Worm (Caenorhabditis elegans) whole organism, L4 larva: Measurements from ENCODE around the gene R04E5.7.

Experiments
- F44E2.7 ChIP-seq: fragments of 200-800 bp; sonication (Bioruptor generic); IDR thresholded peaks from 2 replicates; pipeline ENCODE4 v2.1.2; 2022; ENCODE audit warnings: missing genetic modification characterization, missing compliant biosample characterization
- Y105C5A.15 ChIP-seq: fragments of 200-800 bp; sonication (Bioruptor generic); IDR thresholded peaks from 2 replicates; pipeline ENCODE4 v1.3.6; 2022; ENCODE audit warnings: missing genetic modification characterization, missing compliant biosample characterization
- aly-2 ChIP-seq: sonication (generic microtip); optimal IDR thresholded peaks from 2 replicates; lab custom pipeline; 2018; ENCODE audit warnings: missing biosample characterization, missing genetic modification characterization
- ama-1 ChIP-seq: fragments of 150-350 bp; optimal IDR thresholded peaks from 2 replicates; lab custom pipeline; 2014; ENCODE audit warnings: inconsistent platforms, mixed read lengths
- arid-1 ChIP-seq: fragments of 200-800 bp; sonication (Bioruptor generic); conservative IDR thresholded peaks from 2 replicates; pipeline ENCODE4 v1.3.6; 2022; ENCODE audit warnings: missing genetic modification reagents, missing genetic modification characterization, missing compliant biosample characterization
- cey-2 ChIP-seq: sonication (generic microtip); optimal IDR thresholded peaks from 3 replicates; lab custom pipeline; 2017; ENCODE audit warnings: missing genetic modification characterization, mild to moderate bottlenecking, missing compliant biosample characterization, antibody characterized with exemption, borderline replicate concordance; ENCODE audit not compliant: insufficient read depth
- ctbp-1 ChIP-seq: fragments of 200-800 bp; sonication (Bioruptor generic); IDR thresholded peaks from 2 replicates; pipeline ENCODE4 v1.3.6; 2022; ENCODE audit warnings: missing genetic modification reagents, missing genetic modification characterization, missing compliant biosample characterization
- daf-16 ChIP-seq, 3 experiments: sonication (generic microtip); optimal IDR thresholded peaks; 2 replicates each; lab custom pipeline; 2016 to 2017; ENCODE audit warnings: missing genetic modification characterization in 3 of 3, missing genetic modification reagents in 3 of 3, mild to moderate bottlenecking in 2 of 3, missing compliant biosample characterization in 2 of 3, missing biosample characterization in 1 of 3, moderate library complexity in 1 of 3
- dmd-6 ChIP-seq: fragments of 200-800 bp; sonication (Bioruptor generic); IDR thresholded peaks from 2 replicates; pipeline ENCODE4 v1.3.6; 2022; ENCODE audit warnings: missing genetic modification reagents, missing genetic modification characterization, missing compliant biosample characterization
- dve-1 ChIP-seq: sonication (generic microtip); optimal IDR thresholded peaks from 2 replicates; lab custom pipeline; 2017; ENCODE audit warnings: antibody characterized with exemption, mild to moderate bottlenecking, missing genetic modification characterization, missing compliant biosample characterization; ENCODE audit not compliant: insufficient read depth
- fos-1 ChIP-seq: fragments of 150-350 bp; optimal IDR thresholded peaks from 2 replicates; lab custom pipeline; 2014; ENCODE audit warnings: missing biosample characterization, missing genetic modification characterization
- gei-8 ChIP-seq: fragments of 200-800 bp; sonication (Bioruptor generic); optimal IDR thresholded peaks from 2 replicates; lab custom pipeline; 2018; ENCODE audit warnings: mild to moderate bottlenecking, missing genetic modification characterization, missing compliant biosample characterization
- hlh-11 ChIP-seq: fragments of 200-800 bp; sonication (Bioruptor generic); optimal IDR thresholded peaks from 2 replicates; lab custom pipeline; 2018; ENCODE audit warnings: mild to moderate bottlenecking, missing genetic modification characterization, missing compliant biosample characterization
- hlh-30 ChIP-seq: sonication (generic microtip); optimal IDR thresholded peaks from 2 replicates; lab custom pipeline; 2017; ENCODE audit warnings: antibody characterized with exemption, mild to moderate bottlenecking, missing genetic modification characterization, missing compliant biosample characterization; ENCODE audit not compliant: insufficient read depth
- hmg-1.1 ChIP-seq: fragments of 200-800 bp; sonication (Bioruptor generic); IDR thresholded peaks from 2 replicates; pipeline ENCODE4 v1.3.6; 2022; ENCODE audit warnings: missing genetic modification reagents, missing genetic modification characterization, missing compliant biosample characterization
- lim-7 ChIP-seq: fragments of 200-800 bp; sonication (Bioruptor generic); IDR thresholded peaks from 2 replicates; pipeline ENCODE4 v1.3.6; 2022; ENCODE audit warnings: missing genetic modification characterization, missing compliant biosample characterization
- lin-15B ChIP-seq: fragments of 150-350 bp; sonication (generic microtip); optimal IDR thresholded peaks from 3 replicates; lab custom pipeline; 2014; ENCODE audit warnings: missing biosample characterization, missing genetic modification characterization
- lin-38 ChIP-seq: fragments of 200-800 bp; sonication (Bioruptor generic); IDR thresholded peaks from 2 replicates; pipeline ENCODE4 v1.3.6; 2022; ENCODE audit warnings: missing genetic modification reagents, missing genetic modification characterization, missing compliant biosample characterization
- lsy-2 ChIP-seq, 2 experiments: fragments of 150-350 bp in 1 of 2; sonication (generic microtip) in 1 of 2; optimal IDR thresholded peaks; 2 replicates each; lab custom pipeline; 2014 to 2017; ENCODE audit warnings: missing biosample characterization in 2 of 2, missing genetic modification characterization in 2 of 2
- mdl-1 ChIP-seq, 2 experiments: fragments of 150-350 bp in 1 of 2; sonication (generic microtip) in 1 of 2; optimal IDR thresholded peaks; 2 replicates each; lab custom pipeline; 2014 to 2017; ENCODE audit warnings: missing biosample characterization in 2 of 2, missing genetic modification characterization in 2 of 2
- mep-1 ChIP-seq: fragments of 150-350 bp; sonication (generic microtip); optimal IDR thresholded peaks from 3 replicates; lab custom pipeline; 2014; ENCODE audit warnings: missing biosample characterization, missing genetic modification characterization
- mes-2 ChIP-seq: sonication (generic microtip); optimal IDR thresholded peaks from 2 replicates; lab custom pipeline; 2016; ENCODE audit warnings: missing genotype, mild to moderate bottlenecking, missing genetic modification characterization, missing compliant biosample characterization; ENCODE audit not compliant: poor library complexity, severe bottlenecking
- mxl-3 ChIP-seq: fragments of 200-800 bp; sonication (Bioruptor generic); optimal IDR thresholded peaks from 2 replicates; lab custom pipeline; 2018; ENCODE audit warnings: mild to moderate bottlenecking, missing genetic modification characterization, missing compliant biosample characterization
- nhr-10 ChIP-seq: fragments of 150-350 bp; optimal IDR thresholded peaks from 2 replicates; lab custom pipeline; 2014; ENCODE audit warnings: missing biosample characterization, missing genetic modification characterization
- nhr-102 ChIP-seq: sonication (generic microtip); optimal IDR thresholded peaks from 2 replicates; lab custom pipeline; 2016; ENCODE audit warnings: mild to moderate bottlenecking, missing genetic modification characterization, moderate library complexity, missing compliant biosample characterization
- nhr-11 ChIP-seq: fragments of 150-350 bp; optimal IDR thresholded peaks from 2 replicates; lab custom pipeline; 2014; ENCODE audit warnings: missing biosample characterization, missing genetic modification characterization
- nhr-25 ChIP-seq: sonication (generic microtip); optimal IDR thresholded peaks from 2 replicates; lab custom pipeline; 2017; ENCODE audit warnings: missing genetic modification characterization, mild to moderate bottlenecking, missing compliant biosample characterization, antibody characterized with exemption, moderate library complexity, borderline replicate concordance; ENCODE audit not compliant: insufficient read depth
- nhr-28 ChIP-seq: fragments of 150-350 bp; optimal IDR thresholded peaks from 2 replicates; lab custom pipeline; 2014; ENCODE audit warnings: missing biosample characterization, missing genetic modification characterization
- nhr-41 ChIP-seq: fragments of 200-800 bp; sonication (Bioruptor generic); IDR thresholded peaks from 2 replicates; pipeline ENCODE4 v1.3.6; 2022; ENCODE audit warnings: missing genetic modification reagents, missing genetic modification characterization, missing compliant biosample characterization
- nhr-48 ChIP-seq: sonication (generic microtip); optimal IDR thresholded peaks from 2 replicates; lab custom pipeline; 2016; ENCODE audit warnings: mild to moderate bottlenecking, missing genetic modification characterization, missing compliant biosample characterization
- nhr-6 ChIP-seq: fragments of 150-350 bp; optimal IDR thresholded peaks from 2 replicates; lab custom pipeline; 2014; ENCODE audit warnings: missing biosample characterization, missing genetic modification characterization
- nhr-77 ChIP-seq: fragments of 150-350 bp; optimal IDR thresholded peaks from 2 replicates; lab custom pipeline; 2014; ENCODE audit warnings: missing biosample characterization, missing genetic modification characterization
- php-3 ChIP-seq: fragments of 200-800 bp; sonication (Bioruptor generic); IDR thresholded peaks from 2 replicates; pipeline ENCODE4 v1.3.6; 2022; ENCODE audit warnings: missing genetic modification reagents, missing genetic modification characterization, missing compliant biosample characterization
- set-16 ChIP-seq: fragments of 200-800 bp; sonication (Bioruptor generic); IDR thresholded peaks from 2 replicates; pipeline ENCODE4 v1.3.6; 2022; ENCODE audit warnings: missing genetic modification reagents, missing genetic modification characterization, missing compliant biosample characterization
- spr-1 ChIP-seq: sonication (generic microtip); optimal IDR thresholded peaks from 2 replicates; lab custom pipeline; 2016; ENCODE audit warnings: mild to moderate bottlenecking, missing genetic modification characterization, missing compliant biosample characterization
- unc-62 ChIP-seq, 3 experiments: fragments of 150-350 bp in 1 of 3; sonication (generic microtip); optimal IDR thresholded peaks in 2 of 3; peaks in 1 of 3; 1 replicate in 1 of 3; 2 replicates in 2 of 3; lab custom pipeline; 2014 to 2017; ENCODE audit warnings: missing biosample characterization in 3 of 3, missing genetic modification characterization in 3 of 3, missing genetic modification reagents in 3 of 3, missing genotype in 1 of 3
- vab-7 ChIP-seq: fragments of 200-800 bp; sonication (Bioruptor generic); IDR thresholded peaks from 2 replicates; pipeline ENCODE4 v1.3.6; 2022; ENCODE audit warnings: missing genetic modification reagents, missing genetic modification characterization, missing compliant biosample characterization
- zfp-2 ChIP-seq: sonication (generic microtip); optimal IDR thresholded peaks from 2 replicates; lab custom pipeline; 2016; ENCODE audit warnings: mild to moderate bottlenecking, missing genetic modification characterization, missing compliant biosample characterization
- zfp-3 ChIP-seq: fragments of 200-800 bp; sonication (Bioruptor generic); conservative IDR thresholded peaks from 2 replicates; pipeline ENCODE4 v1.3.6; 2022; ENCODE audit warnings: missing genetic modification reagents, missing genetic modification characterization, missing compliant biosample characterization
- ztf-11 ChIP-seq: fragments of 150-350 bp; optimal IDR thresholded peaks from 2 replicates; lab custom pipeline; 2014; ENCODE audit warnings: missing biosample characterization, missing genetic modification characterization

Gene R04E5.7

ce11 chrX:8754285-8754795, 42.7 kb downstream of the R04E5.7 start:
- TF ChIP-seq ctbp-1 (GFP tag; lab: Robert Waterston, UW) (no peak), mdl-1 (tag; optimal IDR thresholded peaks at IDR 0.05; lab: Kevin White, UChicago) (peak in 1 of 2 experiments; percentile 15), dve-1 (tag; lab: Kevin White, UChicago) (peak; percentile 23), nhr-11 (tag; lab: Kevin White, UChicago) (peak; percentile 10), nhr-28 (tag; lab: Kevin White, UChicago) (peak; percentile 29), daf-16 (GFP tag; optimal IDR thresholded peaks at IDR 0.05; lab: Kevin White, UChicago) (peak in 1 of 2 experiments; percentile 38), daf-16 (tag; optimal IDR thresholded peaks at IDR 0.05; lab: Kevin White, UChicago) (peak; percentile 74), nhr-41 (GFP tag; lab: Robert Waterston, UW) (no peak)

ce11 chrX:8752546-8752945, 44.5 kb downstream of the R04E5.7 start:
- TF ChIP-seq nhr-25 (tag; lab: Kevin White, UChicago) = no peak
- no peak for TF ChIP-seq daf-16 (GFP tag; optimal IDR thresholded peaks at IDR 0.05; lab: Kevin White, UChicago)
- peak; percentile 42 for TF ChIP-seq daf-16 (tag; optimal IDR thresholded peaks at IDR 0.05; lab: Kevin White, UChicago)
- TF ChIP-seq hlh-11 (tag; lab: Kevin White, UChicago) = peak; percentile 52
- TF ChIP-seq vab-7 (GFP tag; lab: Robert Waterston, UW) = no peak
- peak; percentile 80 to 81 for TF ChIP-seq mdl-1 (tag; optimal IDR thresholded peaks at IDR 0.05; lab: Kevin White, UChicago)
- TF ChIP-seq Y105C5A.15 (GFP tag; lab: Robert Waterston, UW) = no peak
- peak; percentile 39 for TF ChIP-seq hlh-30 (tag; lab: Kevin White, UChicago)
- no peak for TF ChIP-seq mes-2 (tag; lab: Kevin White, UChicago)
- TF ChIP-seq dmd-6 (GFP tag; lab: Robert Waterston, UW) = 0 out of 2 replicates have a peak, but pooled peaks have one; percentile 9
- no peak for TF ChIP-seq nhr-6 (tag; lab: Kevin White, UChicago)
- no peak for TF ChIP-seq mep-1 (tag; lab: Kevin White, UChicago)
- TF ChIP-seq ztf-11 (tag; lab: Kevin White, UChicago) = no peak
- TF ChIP-seq mxl-3 (GFP tag; lab: Kevin White, UChicago) = peak; percentile 49
- TF ChIP-seq zfp-3 = no peak
- TF ChIP-seq dve-1 (tag; lab: Kevin White, UChicago) = peak; percentile 54
- peak; percentile 61 for TF ChIP-seq nhr-28 (tag; lab: Kevin White, UChicago)
- TF ChIP-seq gei-8 (GFP tag; lab: Kevin White, UChicago) = no peak
- no peak for TF ChIP-seq spr-1

ce11 chrX:8750660-8751059, 46.4 kb downstream of the R04E5.7 start, which contains the start of gene asns-2:
TSS of gene asns-2 (minus strand) at chrX:8750941.
- TF ChIP-seq ama-1 (lab: Kevin White, UChicago) = peak; percentile 51
- TF ChIP-seq F44E2.7 (GFP tag; lab: Robert Waterston, UW) = no peak
- TF ChIP-seq arid-1 (GFP tag; lab: Robert Waterston, UW) = no peak
- TF ChIP-seq php-3 (GFP tag; lab: Robert Waterston, UW) = peak; percentile 31; the same call in 1 of the 2 replicates
- TF ChIP-seq set-16 = peak; percentile 59

ce11 chrX:8750209-8750608, 46.9 kb downstream of the R04E5.7 start:
- TF ChIP-seq lsy-2 (tag; optimal IDR thresholded peaks at IDR 0.05; lab: Kevin White, UChicago) (peak in 1 of 2 experiments; percentile 25), mxl-3 (GFP tag; lab: Kevin White, UChicago) (peak; percentile 49), nhr-10 (tag; lab: Kevin White, UChicago) (peak; percentile 49), hmg-1.1 (GFP tag; lab: Robert Waterston, UW) (no peak), nhr-48 (tag; lab: Kevin White, UChicago) (peak; percentile 55), unc-62 (GFP tag; optimal IDR thresholded peaks at IDR 0.05 in 1 of 2; lab: Kevin White, UChicago) (peak in 1 of 2 experiments; percentile 76), unc-62 (tag; optimal IDR thresholded peaks at IDR 0.05; lab: Kevin White, UChicago) (no peak), lin-15B (tag; lab: Kevin White, UChicago) (no peak), aly-2 (tag; lab: Kevin White, UChicago) (no peak), nhr-6 (tag; lab: Kevin White, UChicago) (peak; percentile 24), hlh-30 (tag; lab: Kevin White, UChicago) (peak; percentile 64), spr-1 (no peak), nhr-102 (tag; lab: Kevin White, UChicago) (peak; percentile 37), cey-2 (tag; lab: Kevin White, UChicago) (no peak), zfp-2 (tag; lab: Kevin White, UChicago) (no peak), mep-1 (tag; lab: Kevin White, UChicago) (peak; percentile 36), dve-1 (tag; lab: Kevin White, UChicago) (peak; percentile 77), nhr-77 (tag; lab: Kevin White, UChicago) (peak; percentile 28), lim-7 (no peak), fos-1 (tag; lab: Kevin White, UChicago) (no peak), php-3 (GFP tag; lab: Robert Waterston, UW) (peak; percentile 64; the same call in 1 of the 2 replicates), lin-38 (no peak), mdl-1 (tag; optimal IDR thresholded peaks at IDR 0.05; lab: Kevin White, UChicago) (peak in 1 of 2 experiments; percentile 71)
